Worm (Caenorhabditis elegans): ENCODE data around the gene algn-14.

DNA sequence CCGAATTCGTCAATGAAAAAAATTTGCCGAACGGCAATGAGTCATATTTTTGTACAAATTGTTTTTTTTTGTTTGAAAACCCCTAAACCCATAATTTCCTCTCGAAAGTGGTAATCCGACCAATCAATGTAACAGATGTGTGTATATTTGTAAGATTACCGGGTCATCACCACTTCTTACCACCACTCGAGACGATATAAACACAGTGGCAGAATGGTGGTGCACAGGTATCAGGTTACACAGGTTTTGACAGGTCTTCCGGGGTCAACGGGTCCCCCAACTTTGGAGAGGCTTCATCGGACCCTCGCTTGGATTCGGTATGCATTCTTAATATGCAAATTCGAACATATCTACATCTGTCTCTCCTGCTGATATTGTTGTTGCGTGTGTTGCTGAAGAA lies 35.5 kb upstream of the algn-14 start:
- no peak for TF ChIP-seq ceh-30 (tag; optimal IDR thresholded peaks at IDR 0.05)
- TF ChIP-seq fkh-10 (GFP tag; optimal IDR thresholded peaks at IDR 0.05), result no peak
- TF ChIP-seq ceh-48 (tag; optimal IDR thresholded peaks at IDR 0.05), result no peak
- no peak for TF ChIP-seq gmeb-2 (tag; optimal IDR thresholded peaks at IDR 0.05)
- TF ChIP-seq pha-4 (tag; optimal IDR thresholded peaks at IDR 0.05), result no peak
- TF ChIP-seq mec-3 (tag; optimal IDR thresholded peaks at IDR 0.05; ENCODE audit: borderline replicate concordance), result no peak
- no peak for TF ChIP-seq unc-3 (GFP tag; conservative IDR thresholded peaks at IDR 0.05)
- no peak for TF ChIP-seq unc-3 (tag; optimal IDR thresholded peaks at IDR 0.05)
- no peak for TF ChIP-seq hlh-15 (tag; optimal IDR thresholded peaks at IDR 0.05)
- no peak for TF ChIP-seq tbx-2 (tag; optimal IDR thresholded peaks at IDR 0.05)
- no peak for TF ChIP-seq pag-3 (tag; optimal IDR thresholded peaks at IDR 0.05; ENCODE audit: borderline replicate concordance)
- TF ChIP-seq elt-2 (tag; optimal IDR thresholded peaks at IDR 0.05), result no peak
- no peak for TF ChIP-seq nhr-11 (tag; optimal IDR thresholded peaks at IDR 0.05)
- no peak for TF ChIP-seq sox-4 (tag; optimal IDR thresholded peaks at IDR 0.05)

All from whole organism, late embryonic.